Worm (Caenorhabditis elegans): ENCODE measurements around the gene hint-3.
A peak's percentile ranks its signal among the peaks of the same experiment; 100 is the strongest.

Gene hint-3

DNA sequence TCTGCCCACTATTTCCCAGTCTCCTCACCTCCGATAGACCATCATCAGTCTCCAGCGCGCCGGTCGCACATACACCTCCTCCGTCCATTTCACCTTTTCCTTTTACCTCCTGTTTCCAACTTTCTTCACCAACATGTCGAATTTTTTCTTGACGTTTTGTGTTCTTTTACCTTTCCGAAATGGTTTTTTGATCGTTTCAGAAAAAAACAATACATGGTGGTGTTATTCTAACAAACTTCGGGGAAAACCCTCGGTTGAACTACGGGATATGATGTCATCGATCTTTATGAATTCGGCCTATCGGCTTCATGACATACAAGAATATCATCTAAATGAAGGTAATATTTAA is 31.6 kb upstream of the hint-3 start, which contains the start of gene Y97E10C.1:
TSS of gene Y97E10C.1 (plus strand) at position 201 of the 349 bp plus-strand sequence.
- TF ChIP-seq mes-4 (tag; optimal IDR thresholded peaks at IDR 0.05) = no peak
- TF ChIP-seq K12H6.12 (tag; optimal IDR thresholded peaks at IDR 0.05) = no peak
- TF ChIP-seq lin-35 (GFP tag; optimal IDR thresholded peaks at IDR 0.05) = no peak
- no peak for TF ChIP-seq attf-5 (GFP tag; optimal IDR thresholded peaks at IDR 0.05)
- TF ChIP-seq ZK185.1 (tag; optimal IDR thresholded peaks at IDR 0.05; ENCODE audit: poor library complexity, severe bottlenecking) = no peak
- no peak for TF ChIP-seq F49E8.2 (tag; optimal IDR thresholded peaks at IDR 0.05; ENCODE audit: insufficient read depth)
- no peak for TF ChIP-seq Y53G8AR.9 (GFP tag; conservative IDR thresholded peaks at IDR 0.05)
- no peak for TF ChIP-seq ekl-4 (GFP tag; IDR thresholded peaks at IDR 0.05)
- no peak for TF ChIP-seq attf-6 (GFP tag; IDR thresholded peaks at IDR 0.05)
- TF ChIP-seq gei-17 (GFP tag; optimal IDR thresholded peaks at IDR 0.05) = no peak
- TF ChIP-seq sea-2 (GFP tag; IDR thresholded peaks at IDR 0.05) = no peak
- TF ChIP-seq B0019.2 (GFP tag; conservative IDR thresholded peaks at IDR 0.05) = no peak
- no peak for TF ChIP-seq ceh-58 (GFP tag; IDR thresholded peaks at IDR 0.05)
- no peak for TF ChIP-seq lir-1 (GFP tag; conservative IDR thresholded peaks at IDR 0.05)
- no peak for TF ChIP-seq rec-8 (tag; optimal IDR thresholded peaks at IDR 0.05)

DNA sequence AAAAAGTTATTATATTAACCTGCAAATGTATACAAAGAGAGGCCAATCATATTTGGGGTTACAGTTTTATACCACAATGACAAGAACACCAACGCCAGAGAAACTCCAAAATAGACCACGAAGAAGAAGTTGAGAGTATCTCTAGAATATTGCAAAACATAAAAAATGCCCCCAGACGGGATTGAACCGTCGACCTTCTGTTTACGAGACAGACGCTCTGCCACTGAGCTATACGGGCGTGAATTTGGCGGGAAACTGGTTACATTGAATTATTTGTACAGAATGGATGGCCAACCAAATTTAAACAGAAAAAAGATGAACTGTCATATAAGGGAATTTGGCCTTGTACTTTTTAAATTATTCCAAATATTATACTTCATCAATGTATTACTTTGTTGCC is 29.8 kb upstream of the hint-3 start:
- TF ChIP-seq lin-26 (GFP tag; IDR thresholded peaks at IDR 0.05) (peak; percentile 52; the same call in 1 of the 2 replicates), him-1 (tag; optimal IDR thresholded peaks at IDR 0.05) (peak; percentile 28), gei-17 (GFP tag; optimal IDR thresholded peaks at IDR 0.05) (no peak), F22D6.2 (tag; optimal IDR thresholded peaks at IDR 0.05) (no peak), F55B11.4 (tag; optimal IDR thresholded peaks at IDR 0.05; ENCODE audit: borderline replicate concordance, insufficient read depth) (no peak), hlh-12 (tag; optimal IDR thresholded peaks at IDR 0.05) (no peak), lin-35 (GFP tag; optimal IDR thresholded peaks at IDR 0.05) (no peak), rcor-1 (GFP tag; IDR thresholded peaks at IDR 0.05) (0 out of 2 replicates have a peak, but pooled peaks have one; percentile 30), dox-1 (GFP tag; IDR thresholded peaks at IDR 0.05) (peak; percentile 45; the same call in 1 of the 2 replicates), egl-44 (GFP tag; IDR thresholded peaks at IDR 0.05) (no peak), K12H6.12 (tag; optimal IDR thresholded peaks at IDR 0.05) (peak; percentile 49), lir-1 (GFP tag; conservative IDR thresholded peaks at IDR 0.05) (no peak), hrde-1 (tag; optimal IDR thresholded peaks at IDR 0.05; ENCODE audit: borderline replicate concordance) (no peak), K11D2.4 (GFP tag; IDR thresholded peaks at IDR 0.05) (no peak), snpc-3.4 (tag; optimal IDR thresholded peaks at IDR 0.05) (peak; percentile 30), athp-1 (tag; optimal IDR thresholded peaks at IDR 0.05) (no peak), sptf-2 (GFP tag; optimal IDR thresholded peaks at IDR 0.05) (no peak), nhr-80 (tag; optimal IDR thresholded peaks at IDR 0.05) (no peak), hmg-20 (GFP tag; IDR thresholded peaks at IDR 0.05) (no peak), madf-3 (GFP tag; IDR thresholded peaks at IDR 0.05) (no peak), mel-28 (tag; optimal IDR thresholded peaks at IDR 0.05; ENCODE audit: borderline replicate concordance) (no peak), snpc-4 (GFP tag; optimal IDR thresholded peaks at IDR 0.05) (peak; percentile 27), snpc-4 (tag; optimal IDR thresholded peaks at IDR 0.05) (peak in 1 of 4 experiments; percentile 52), nfya-2 (GFP tag; IDR thresholded peaks at IDR 0.05) (no peak), somi-1 (GFP tag; optimal IDR thresholded peaks at IDR 0.05) (peak; percentile 23), rec-8 (tag; optimal IDR thresholded peaks at IDR 0.05) (no peak), aptf-2 (GFP tag; conservative IDR thresholded peaks at IDR 0.05) (no peak), pbrm-1 (GFP tag; IDR thresholded peaks at IDR 0.05) (no peak), Y56A3A.18 (GFP tag; IDR thresholded peaks at IDR 0.05) (no peak), ztf-26 (tag; optimal IDR thresholded peaks at IDR 0.05) (no peak), nhr-120 (GFP tag; IDR thresholded peaks at IDR 0.05) (no peak), atf-7 (tag; optimal IDR thresholded peaks at IDR 0.05) (no peak), fkh-3 (tag; optimal IDR thresholded peaks at IDR 0.05) (no peak), B0336.3 (GFP tag; IDR thresholded peaks at IDR 0.05) (0 out of 2 replicates have a peak, but pooled peaks have one; percentile 18), F57A8.1 (GFP tag; optimal IDR thresholded peaks at IDR 0.05) (no peak), cebp-1 (GFP tag; IDR thresholded peaks at IDR 0.05) (no peak), cebp-1 (tag; optimal IDR thresholded peaks at IDR 0.05) (peak; percentile 47)

All from whole organism, young adult.